Fruit fly (Drosophila melanogaster): ENCODE measurements around the gene CG6282.

Gene CG6282

DNA sequence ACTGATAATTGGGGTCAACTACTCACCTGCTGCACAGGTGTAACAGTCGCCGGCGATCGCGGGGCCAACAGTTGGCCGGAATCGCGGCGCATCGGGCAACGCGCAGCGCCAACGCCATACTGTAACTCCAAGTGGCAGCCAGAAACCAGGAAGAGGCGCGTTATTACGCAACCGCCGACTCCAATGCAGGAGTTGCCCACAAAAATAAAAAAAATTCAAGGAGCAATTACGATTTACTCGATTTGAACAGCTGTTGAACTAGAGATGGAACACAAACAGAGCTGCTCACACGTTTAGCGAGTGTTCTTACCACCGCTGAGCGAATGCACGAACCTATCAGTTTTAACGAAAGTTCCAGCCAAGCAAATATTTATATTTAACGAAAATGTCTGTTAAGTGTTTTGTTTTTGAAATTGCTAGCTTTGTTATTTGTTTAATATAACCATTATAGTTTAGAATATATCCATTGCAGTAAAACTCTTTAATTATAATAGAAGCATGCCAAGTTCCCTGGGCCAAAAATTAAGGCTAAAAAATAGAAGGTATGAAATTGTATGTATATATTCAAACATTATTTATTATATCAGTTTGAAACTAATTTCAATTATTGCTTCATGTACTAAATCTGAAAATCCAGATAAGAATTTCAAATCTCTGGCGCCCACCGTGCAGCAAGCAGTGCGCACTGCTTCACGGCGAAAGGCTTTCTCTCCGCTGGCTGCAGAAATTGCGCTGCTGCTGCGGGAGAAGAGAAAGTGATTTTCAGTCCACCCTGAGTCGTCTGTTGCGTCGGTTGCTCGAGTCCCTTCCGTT is at the start of gene CG6282, which contains the start of gene CG5989 (continued):
- TF ChIP-seq NfI (GFP tag; optimal IDR thresholded peaks at IDR 0.05) (peak; percentile 12), Dip3 (GFP tag; optimal IDR thresholded peaks at IDR 0.05) (peak; percentile 32), CG2202 (tag; optimal IDR thresholded peaks at IDR 0.05) (no peak), CG15479 (GFP tag; optimal IDR thresholded peaks at IDR 0.05) (no peak), CG2889 (GFP tag; IDR thresholded peaks at IDR 0.05) (peak; percentile 49; the same call in 2 of the 3 replicates), Xrp1 (GFP tag; IDR thresholded peaks at IDR 0.05) (peak; percentile 57), CG5180 (GFP tag; optimal IDR thresholded peaks at IDR 0.05) (no peak), Neu2 (GFP tag; optimal IDR thresholded peaks at IDR 0.05; ENCODE audit: borderline replicate concordance) (no peak), CG18619 (GFP tag; optimal IDR thresholded peaks at IDR 0.05) (peak; percentile 19), CG5245 (GFP tag; optimal IDR thresholded peaks at IDR 0.05) (no peak), CG5953 (GFP tag; IDR thresholded peaks at IDR 0.05) (peak; percentile 34; the same call in 1 of the 2 replicates), CG14710 (tag; optimal IDR thresholded peaks at IDR 0.05) (peak; percentile 61), chinmo (GFP tag; IDR thresholded peaks at IDR 0.05; ENCODE audit: partially characterized antibody) (0 out of 4 replicates have a peak, but pooled peaks have one; percentile 37), HLH4C (GFP tag; IDR thresholded peaks at IDR 0.05; ENCODE audit: partially characterized antibody) (peak; percentile 37; the same call in 2 of the 3 replicates), CG10209 (GFP tag; optimal IDR thresholded peaks at IDR 0.05) (peak; percentile 28), ase (GFP tag; IDR thresholded peaks at IDR 0.05) (0 out of 3 replicates have a peak, but pooled peaks have one; percentile 14), Hr39 (optimal IDR thresholded peaks at IDR 0.05) (no peak), HLH3B (GFP tag; IDR thresholded peaks at IDR 0.05) (peak; percentile 36; the same call in 1 of the 2 replicates), D19B (GFP tag; optimal IDR thresholded peaks at IDR 0.05) (no peak), CG6791 (GFP tag; IDR thresholded peaks at IDR 0.05; ENCODE audit: partially characterized antibody) (peak; percentile 51; the same call in 1 of the 3 replicates), CG9727 (GFP tag; optimal IDR thresholded peaks at IDR 0.05) (no peak), Med (GFP tag) (peak; percentile 77), CG10979 (tag; optimal IDR thresholded peaks at IDR 0.05) (peak; percentile 45), Mrtf (GFP tag; IDR thresholded peaks at IDR 0.05) (no peak), CG4707 (GFP tag; optimal IDR thresholded peaks at IDR 0.05) (peak; percentile 96), H2.0 (GFP tag; IDR thresholded peaks at IDR 0.05) (peak; percentile 57; the same call in 1 of the 2 replicates), Adf1 (GFP tag; IDR thresholded peaks at IDR 0.05) (0 out of 2 replicates have a peak, but pooled peaks have one; percentile 39), CG12299 (tag; optimal IDR thresholded peaks at IDR 0.05) (peak; percentile 32), bsh (GFP tag; optimal IDR thresholded peaks at IDR 0.05) (peak in 1 of 2 experiments; percentile 56), dmrt11E (tag; optimal IDR thresholded peaks at IDR 0.05) (peak; percentile 31), CG17612 (GFP tag; IDR thresholded peaks at IDR 0.05) (no peak), CG8089 (GFP tag; optimal IDR thresholded peaks at IDR 0.05) (no peak), peb (GFP tag; IDR thresholded peaks at IDR 0.05) (no peak), CG15514 (GFP tag; optimal IDR thresholded peaks at IDR 0.05) (peak; percentile 77), CG12219 (GFP tag; optimal IDR thresholded peaks at IDR 0.05) (peak; percentile 45), gfzf (GFP tag; optimal IDR thresholded peaks at IDR 0.05) (peak; percentile 52), Poxn (GFP tag; IDR thresholded peaks at IDR 0.05) (0 out of 2 replicates have a peak, but pooled peaks have one; percentile 31), stwl (tag; optimal IDR thresholded peaks at IDR 0.05) (peak; percentile 54), CG6683 (GFP tag; optimal IDR thresholded peaks at IDR 0.05) (peak; percentile 13), ci (GFP tag; IDR thresholded peaks at IDR 0.05) (peak; percentile 35; the same call in 2 of the 3 replicates), CG34224 (GFP tag; IDR thresholded peaks at IDR 0.05; ENCODE audit: partially characterized antibody) (peak; percentile 52; the same call in 2 of the 3 replicates), CG10462 (GFP tag; optimal IDR thresholded peaks at IDR 0.05) (peak; percentile 38), CG18764 (GFP tag; optimal IDR thresholded peaks at IDR 0.05) (no peak), kah (GFP tag; optimal IDR thresholded peaks at IDR 0.05) (no peak), CG9817 (tag; optimal IDR thresholded peaks at IDR 0.05) (peak; percentile 7), fd3F (GFP tag; optimal IDR thresholded peaks at IDR 0.05) (peak; percentile 19), hb (GFP tag; IDR thresholded peaks at IDR 0.05; ENCODE audit: partially characterized antibody) (no peak)

All from whole organism, embryonic.